Fruit fly (Drosophila melanogaster) whole organism, embryonic: ENCODE results near the gene mRF1.

Experiments used
- Antp ChIP-seq: fragments of 200-800 bp; sonication (Bioruptor generic); optimal IDR thresholded peaks from 3 replicates; lab custom pipeline; 2016; ENCODE audit warnings: missing biosample characterization, missing genetic modification characterization
- Atf3 ChIP-seq: fragments of 200-800 bp; sonication (Bioruptor generic); optimal IDR thresholded peaks from 3 replicates; lab custom pipeline; 2016; ENCODE audit warnings: missing biosample characterization, missing genetic modification characterization
- BEAF-32 ChIP-seq: fragments of 200-800 bp; sonication (Bioruptor generic); optimal IDR thresholded peaks from 3 replicates; lab custom pipeline; 2017; ENCODE audit warnings: missing biosample characterization, missing genetic modification characterization, mild to moderate bottlenecking, moderate library complexity, missing genetic modification reagents
- Bgb ChIP-seq: fragments of 200-800 bp; sonication (Bioruptor generic); IDR thresholded peaks from 2 replicates; pipeline ENCODE4 v1.3.6; 2022; ENCODE audit warnings: missing biosample characterization, missing genetic modification characterization; ENCODE audit not compliant: partially characterized antibody
- CG10267 ChIP-seq: fragments of 200-800 bp; sonication (Bioruptor generic); optimal IDR thresholded peaks from 2 replicates; lab custom pipeline; 2018; ENCODE audit warnings: missing biosample characterization, mild to moderate bottlenecking, missing genetic modification characterization, moderate library complexity
- CG10321 ChIP-seq: fragments of 200-800 bp; sonication (Bioruptor generic); IDR thresholded peaks from 2 replicates; pipeline ENCODE4 v1.3.6; 2022; ENCODE audit warnings: missing biosample characterization, missing genetic modification characterization
- CG11504 ChIP-seq: fragments of 200-800 bp; sonication (Bioruptor generic); optimal IDR thresholded peaks from 3 replicates; lab custom pipeline; 2019; ENCODE audit warnings: missing biosample characterization, mild to moderate bottlenecking, missing genetic modification characterization, moderate library complexity
- CG11723 ChIP-seq: fragments of 200-800 bp; sonication (Bioruptor generic); optimal IDR thresholded peaks from 2 replicates; lab custom pipeline; 2017; ENCODE audit warnings: missing biosample characterization, mild to moderate bottlenecking, missing genetic modification characterization
- CG12071 ChIP-seq: fragments of 200-800 bp; sonication (Bioruptor generic); optimal IDR thresholded peaks from 3 replicates; lab custom pipeline; 2018; ENCODE audit warnings: missing biosample characterization, mild to moderate bottlenecking, missing genetic modification characterization
- CG1233 ChIP-seq: fragments of 200-800 bp; sonication (Bioruptor generic); optimal IDR thresholded peaks from 4 replicates; lab custom pipeline; 2018; ENCODE audit warnings: missing biosample characterization, mild to moderate bottlenecking, missing genetic modification characterization
- CG12391 ChIP-seq: fragments of 200-800 bp; sonication (Bioruptor generic); optimal IDR thresholded peaks from 3 replicates; lab custom pipeline; 2018; ENCODE audit warnings: missing biosample characterization, mild to moderate bottlenecking, missing genetic modification characterization, moderate library complexity
- CG12769 ChIP-seq: fragments of 200-800 bp; sonication (Bioruptor generic); optimal IDR thresholded peaks from 2 replicates; lab custom pipeline; 2019; ENCODE audit warnings: missing biosample characterization, mild to moderate bottlenecking, missing genetic modification characterization, moderate library complexity
- CG13424 ChIP-seq: fragments of 200-800 bp; sonication (Bioruptor generic); optimal IDR thresholded peaks from 2 replicates; lab custom pipeline; 2019; ENCODE audit warnings: missing biosample characterization, mild to moderate bottlenecking, missing genetic modification characterization, moderate library complexity
- CG1647 ChIP-seq: fragments of 200-800 bp; sonication (Bioruptor generic); optimal IDR thresholded peaks from 3 replicates; lab custom pipeline; 2016; ENCODE audit warnings: missing biosample characterization, missing genetic modification characterization
- CG17912 ChIP-seq: fragments of 200-800 bp; sonication (Bioruptor generic); optimal IDR thresholded peaks from 2 replicates; lab custom pipeline; 2018; ENCODE audit warnings: missing biosample characterization, mild to moderate bottlenecking, missing genetic modification characterization
- CG2202 ChIP-seq: fragments of 200-800 bp; sonication (Bioruptor generic); optimal IDR thresholded peaks from 2 replicates; lab custom pipeline; 2018; ENCODE audit warnings: missing biosample characterization, mild to moderate bottlenecking, missing genetic modification characterization
- CG2712 ChIP-seq: fragments of 200-800 bp; optimal IDR thresholded peaks from 3 replicates; lab custom pipeline; 2019; ENCODE audit warnings: missing biosample characterization, mild to moderate bottlenecking, missing genetic modification characterization, moderate library complexity
- CG31224 ChIP-seq: fragments of 200-800 bp; sonication (Bioruptor generic); IDR thresholded peaks from 2 replicates; pipeline ENCODE4 v1.3.6; 2022; ENCODE audit warnings: missing biosample characterization, missing genetic modification characterization
- CG31441 ChIP-seq: fragments of 200-800 bp; sonication (Bioruptor generic); IDR thresholded peaks from 2 replicates; pipeline ENCODE4 v1.3.6; 2022; ENCODE audit warnings: missing biosample characterization, missing genetic modification characterization
- CG32532 ChIP-seq: fragments of 200-800 bp; sonication (Bioruptor generic); IDR thresholded peaks from 2 replicates; pipeline ENCODE4 v1.3.6; 2022; ENCODE audit warnings: missing biosample characterization, missing genetic modification characterization
- CG4282 ChIP-seq: fragments of 200-800 bp; sonication (Bioruptor generic); optimal IDR thresholded peaks from 2 replicates; lab custom pipeline; 2016; ENCODE audit warnings: missing biosample characterization, missing genetic modification characterization
- CG4617 ChIP-seq: fragments of 200-800 bp; sonication (Bioruptor generic); optimal IDR thresholded peaks from 3 replicates; lab custom pipeline; 2016; ENCODE audit warnings: missing biosample characterization, missing genetic modification characterization, borderline replicate concordance
- CG6683 ChIP-seq: fragments of 200-800 bp; sonication (Bioruptor generic); optimal IDR thresholded peaks from 2 replicates; lab custom pipeline; 2017; ENCODE audit warnings: missing biosample characterization, mild to moderate bottlenecking, missing genetic modification characterization, missing genetic modification reagents
- CG8765 ChIP-seq: fragments of 200-800 bp; sonication (Bioruptor generic); IDR thresholded peaks from 2 replicates; pipeline ENCODE4 v1.3.6; 2022; ENCODE audit warnings: missing biosample characterization, missing genetic modification characterization
- CG8944 ChIP-seq: fragments of 200-800 bp; sonication (Bioruptor generic); optimal IDR thresholded peaks from 3 replicates; lab custom pipeline; 2016; ENCODE audit warnings: missing biosample characterization, missing genetic modification characterization
- CG9797 ChIP-seq: fragments of 200-800 bp; sonication (Bioruptor generic); optimal IDR thresholded peaks from 3 replicates; lab custom pipeline; 2018; ENCODE audit warnings: missing biosample characterization, mild to moderate bottlenecking, missing genetic modification characterization
- Dek ChIP-seq: fragments of 200-800 bp; sonication (Bioruptor generic); optimal IDR thresholded peaks from 3 replicates; lab custom pipeline; 2019; ENCODE audit warnings: missing biosample characterization, mild to moderate bottlenecking, missing genetic modification characterization, moderate library complexity
- Dfd ChIP-seq, 2 experiments: fragments of >200 bp; optimal IDR thresholded peaks; 2 replicates each; lab custom pipeline; 2017; ENCODE audit warnings: missing biosample characterization in 2 of 2, missing genetic modification characterization in 2 of 2
- Dref ChIP-seq: fragments of 200-800 bp; sonication (Bioruptor generic); IDR thresholded peaks from 2 replicates; pipeline ENCODE4 v1.3.6; 2022; ENCODE audit warnings: missing biosample characterization, missing genetic modification characterization
- Elba2 ChIP-seq: fragments of 200-800 bp; sonication (Bioruptor generic); optimal IDR thresholded peaks from 3 replicates; lab custom pipeline; 2016; ENCODE audit warnings: missing biosample characterization, missing genetic modification characterization
- Ets65A ChIP-seq: fragments of 200-800 bp; sonication (Bioruptor generic); peaks from one replicate; lab custom pipeline; 2016; ENCODE audit warnings: missing biosample characterization, missing genetic modification characterization
- H15 ChIP-seq: fragments of 200-800 bp; sonication (Bioruptor generic); IDR thresholded peaks from 3 replicates; pipeline ENCODE4 v1.3.6; 2022; ENCODE audit warnings: missing biosample characterization, missing genetic modification characterization
- HLHmδ ChIP-seq: fragments of 200-800 bp; sonication (Bioruptor generic); optimal IDR thresholded peaks from 2 replicates; lab custom pipeline; 2018; ENCODE audit warnings: missing biosample characterization, mild to moderate bottlenecking, missing genetic modification characterization, moderate library complexity
- Hr51 ChIP-seq, 2 experiments: fragments of 200-800 bp; sonication (Bioruptor generic); optimal IDR thresholded peaks; 2 replicates in 1 of 2; 3 replicates in 1 of 2; lab custom pipeline; 2016 to 2018; ENCODE audit warnings: missing biosample characterization in 2 of 2, missing genetic modification characterization in 2 of 2, mild to moderate bottlenecking in 1 of 2, moderate library complexity in 1 of 2
- Lhr ChIP-seq: fragments of 200-800 bp; sonication (Bioruptor generic); optimal IDR thresholded peaks from 3 replicates; lab custom pipeline; 2017; ENCODE audit warnings: mild to moderate bottlenecking, missing biosample characterization, missing genetic modification reagents, missing genetic modification characterization
- Opbp ChIP-seq: fragments of 200-800 bp; sonication (Bioruptor generic); IDR thresholded peaks from 3 replicates; pipeline ENCODE4 v1.3.6; 2022; ENCODE audit warnings: missing biosample characterization, missing genetic modification characterization; ENCODE audit not compliant: partially characterized antibody
- Six4 ChIP-seq: fragments of 200-800 bp; sonication (Bioruptor generic); optimal IDR thresholded peaks from 2 replicates; lab custom pipeline; 2016; ENCODE audit warnings: missing biosample characterization, missing genetic modification characterization
- Vsx1 ChIP-seq: fragments of 200-800 bp; sonication (Bioruptor generic); optimal IDR thresholded peaks from 2 replicates; lab custom pipeline; 2017; ENCODE audit warnings: missing biosample characterization, mild to moderate bottlenecking, missing genetic modification characterization, missing genetic modification reagents
- ab ChIP-seq: fragments of 200-800 bp; sonication (Bioruptor generic); optimal IDR thresholded peaks from 2 replicates; lab custom pipeline; 2016; ENCODE audit warnings: missing biosample characterization, missing genetic modification characterization
- bab2 ChIP-seq: fragments of 200-800 bp; sonication (Bioruptor generic); optimal IDR thresholded peaks from 2 replicates; lab custom pipeline; 2016; ENCODE audit warnings: missing biosample characterization, missing genetic modification characterization
- chn ChIP-seq: fragments of 200-800 bp; sonication (Bioruptor generic); optimal IDR thresholded peaks from 2 replicates; lab custom pipeline; 2016; ENCODE audit warnings: missing biosample characterization, missing genetic modification characterization
- grn ChIP-seq: fragments of 200-800 bp; sonication (Bioruptor generic); optimal IDR thresholded peaks from 3 replicates; lab custom pipeline; 2017; ENCODE audit warnings: missing biosample characterization, missing genetic modification characterization
- gsb-n ChIP-seq: fragments of 200-800 bp; sonication (Bioruptor generic); optimal IDR thresholded peaks from 3 replicates; lab custom pipeline; 2018; ENCODE audit warnings: missing biosample characterization, mild to moderate bottlenecking, missing genetic modification characterization
- her ChIP-seq: fragments of 200-800 bp; sonication (Bioruptor generic); optimal IDR thresholded peaks from 2 replicates; lab custom pipeline; 2016; ENCODE audit warnings: missing biosample characterization, missing genetic modification characterization
- hth ChIP-seq: fragments of >200 bp; optimal IDR thresholded peaks from 2 replicates; lab custom pipeline; 2017; ENCODE audit warnings: inconsistent platforms
- ind ChIP-seq: fragments of 200-800 bp; sonication (Bioruptor generic); optimal IDR thresholded peaks from 3 replicates; lab custom pipeline; 2016; ENCODE audit warnings: missing biosample characterization, missing genetic modification characterization
- maf-S ChIP-seq: fragments of 200-800 bp; sonication (Bioruptor generic); optimal IDR thresholded peaks from 2 replicates; lab custom pipeline; 2016; ENCODE audit warnings: missing biosample characterization, missing genetic modification characterization
- sob ChIP-seq: fragments of 200-800 bp; sonication (Bioruptor generic); IDR thresholded peaks from 2 replicates; pipeline ENCODE4 v1.3.6; 2022; ENCODE audit warnings: missing biosample characterization, missing genetic modification characterization
- stc ChIP-seq: fragments of 200-800 bp; sonication (Bioruptor generic); IDR thresholded peaks from 2 replicates; pipeline ENCODE4 v1.3.6; 2022; ENCODE audit warnings: missing biosample characterization, missing genetic modification characterization
- tio ChIP-seq: fragments of 200-800 bp; sonication (Bioruptor generic); optimal IDR thresholded peaks from 2 replicates; lab custom pipeline; 2017; ENCODE audit warnings: missing biosample characterization, missing genetic modification characterization, inconsistent platforms
- trem ChIP-seq: fragments of 200-800 bp; optimal IDR thresholded peaks from 3 replicates; lab custom pipeline; 2019; ENCODE audit warnings: missing biosample characterization, mild to moderate bottlenecking, missing genetic modification characterization, moderate library complexity
- wdn ChIP-seq: fragments of 200-800 bp; sonication (Bioruptor generic); IDR thresholded peaks from 2 replicates; pipeline ENCODE4 v1.3.6; 2022; ENCODE audit warnings: missing biosample characterization, missing genetic modification characterization

Gene mRF1

dm6 chr2L:13205256-13205655 is 14.5 kb upstream of the mRF1 start (continued):
- TF ChIP-seq Dek (no peak), Vsx1 (GFP tag; lab: Kevin White, UChicago) (peak; percentile 25), CG4617 (GFP tag; lab: Kevin White, UChicago) (no peak), Bgb (GFP tag; lab: Robert Waterston, UW) (no peak), tio (GFP tag; lab: Kevin White, UChicago) (no peak), CG12391 (tag; lab: Kevin White, UChicago) (no peak), chn (no peak), stc (GFP tag; lab: Robert Waterston, UW) (no peak), CG12071 (GFP tag; lab: Kevin White, UChicago) (peak; percentile 61), CG8765 (GFP tag; lab: Robert Waterston, UW) (no peak), CG9797 (no peak), Atf3 (GFP tag; lab: Kevin White, UChicago) (peak; percentile 44), CG32532 (GFP tag; lab: Robert Waterston, UW) (peak; percentile 43; the same call in 1 of the 2 replicates), ind (GFP tag; lab: Kevin White, UChicago) (no peak), grn (GFP tag; lab: Kevin White, UChicago) (no peak), Elba2 (GFP tag; lab: Kevin White, UChicago) (no peak), ab (GFP tag; lab: Kevin White, UChicago) (no peak), maf-S (GFP tag; lab: Kevin White, UChicago) (no peak), CG11504 (tag; lab: Kevin White, UChicago) (no peak), trem (no peak), CG31224 (GFP tag; lab: Robert Waterston, UW) (no peak), Opbp (GFP tag; lab: Robert Waterston, UW) (no peak), CG2202 (tag; lab: Kevin White, UChicago) (peak; percentile 3), H15 (GFP tag; lab: Robert Waterston, UW) (no peak), HLHmδ (peak; percentile 84), CG1647 (no peak), CG2712 (tag; lab: Kevin White, UChicago) (no peak), hth (lab: Kevin White, UChicago) (no peak), gsb-n (tag; lab: Kevin White, UChicago) (no peak), Hr51 (GFP tag; optimal IDR thresholded peaks at IDR 0.05; lab: Kevin White, UChicago) (no peak), CG31441 (GFP tag; lab: Robert Waterston, UW) (no peak), Antp (GFP tag; lab: Kevin White, UChicago) (peak; percentile 12), her (GFP tag; lab: Kevin White, UChicago) (no peak), Ets65A (no peak), Six4 (no peak), Dfd (GFP tag; optimal IDR thresholded peaks at IDR 0.05; lab: Kevin White, UChicago) (no peak), CG1233 (GFP tag; lab: Kevin White, UChicago) (peak; percentile 29), CG17912 (GFP tag; lab: Kevin White, UChicago) (peak; percentile 41), CG6683 (peak; percentile 64), CG10321 (GFP tag; lab: Robert Waterston, UW) (no peak), bab2 (GFP tag; lab: Kevin White, UChicago) (peak; percentile 5), CG10267 (tag; lab: Kevin White, UChicago) (no peak), wdn (GFP tag; lab: Robert Waterston, UW) (no peak), CG4282 (no peak), CG12769 (peak; percentile 85), CG13424 (tag; lab: Kevin White, UChicago) (peak; percentile 29), CG8944 (no peak), BEAF-32 (no peak), sob (GFP tag; lab: Robert Waterston, UW) (no peak), CG11723 (peak; percentile 30), Dref (GFP tag; lab: Robert Waterston, UW) (no peak), Lhr (GFP tag; lab: Kevin White, UChicago) (no peak)
